Worm (Caenorhabditis elegans) whole organism, mixed stage, embryonic: Measurements from ENCODE around the gene C26D10.4.

Experiments
- blmp-1 ChIP-seq: fragments of 150-350 bp; optimal IDR thresholded peaks from 2 replicates; lab custom pipeline; 2014; ENCODE audit warnings: missing biosample characterization, missing genetic modification characterization
- ces-1 ChIP-seq: fragments of 150-350 bp; optimal IDR thresholded peaks from 2 replicates; lab custom pipeline; 2014; ENCODE audit warnings: missing biosample characterization, missing genetic modification reagents, missing genetic modification characterization
- elt-1 ChIP-seq: sonication (generic microtip); optimal IDR thresholded peaks from 2 replicates; lab custom pipeline; 2017; ENCODE audit warnings: missing genetic modification characterization, mild to moderate bottlenecking, missing compliant biosample characterization, antibody characterized with exemption, moderate library complexity, borderline replicate concordance; ENCODE audit not compliant: insufficient read depth
- hlh-1 ChIP-seq: fragments of 150-350 bp; optimal IDR thresholded peaks from 2 replicates; lab custom pipeline; 2014; ENCODE audit warnings: missing biosample characterization, missing genetic modification reagents, missing genetic modification characterization
- mls-2 ChIP-seq: sonication (generic microtip); optimal IDR thresholded peaks from 2 replicates; lab custom pipeline; 2016; ENCODE audit warnings: mild to moderate bottlenecking, missing genetic modification characterization, moderate library complexity, missing compliant biosample characterization
- nhr-12 ChIP-seq: fragments of 150-350 bp; optimal IDR thresholded peaks from 2 replicates; lab custom pipeline; 2014; ENCODE audit warnings: missing biosample characterization, missing genetic modification characterization
- nhr-28 ChIP-seq: fragments of 150-350 bp; optimal IDR thresholded peaks from 2 replicates; lab custom pipeline; 2014; ENCODE audit warnings: missing biosample characterization, missing genetic modification characterization
- snpc-4 ChIP-seq: fragments of 150-350 bp; optimal IDR thresholded peaks from 2 replicates; lab custom pipeline; 2014; ENCODE audit warnings: missing biosample characterization, missing genetic modification characterization
- unc-39 ChIP-seq: fragments of 150-350 bp; optimal IDR thresholded peaks from 2 replicates; lab custom pipeline; 2014; ENCODE audit warnings: missing biosample characterization, missing genetic modification characterization

ce11 chrII:8345613-8346012 is 16.1 kb downstream of the C26D10.4 start:
- TF ChIP-seq nhr-12 (no peak), snpc-4 (tag; lab: Kevin White, UChicago) (no peak), mls-2 (tag; lab: Kevin White, UChicago) (no peak), ces-1 (GFP tag; lab: Kevin White, UChicago) (no peak), nhr-28 (tag; lab: Kevin White, UChicago) (no peak), blmp-1 (tag; lab: Kevin White, UChicago) (no peak), unc-39 (no peak), elt-1 (tag; lab: Kevin White, UChicago) (no peak), hlh-1 (tag; lab: Kevin White, UChicago) (no peak)
